Worm (Caenorhabditis elegans) whole organism, L4/young adult: ENCODE data around the gene ssp-33.

Experiments used
- W03F9.2 ChIP-seq: fragments of 150-350 bp; optimal IDR thresholded peaks from 2 replicates; lab custom pipeline; 2014; ENCODE audit warnings: missing biosample characterization, missing genetic modification characterization
- dao-5 ChIP-seq: sonication (generic microtip); optimal IDR thresholded peaks from 2 replicates; lab custom pipeline; 2016; ENCODE audit warnings: missing genotype, missing genetic modification characterization, moderate library complexity, missing compliant biosample characterization
- him-1 ChIP-seq: sonication (generic microtip); optimal IDR thresholded peaks from 2 replicates; lab custom pipeline; 2016; ENCODE audit warnings: missing genotype, missing genetic modification reagents, missing genetic modification characterization, missing compliant biosample characterization

- TF ChIP-seq him-1: no peak
- no peak for TF ChIP-seq dao-5
- peak; percentile 48 for TF ChIP-seq W03F9.2
Measured at ce11 chrV:14688097-14688912, 22.9 kb upstream of the ssp-33 start, which contains the start of gene C47E8.11.
